Fruit fly (Drosophila melanogaster) whole organism, embryonic: ENCODE results near the gene Stt3B.

Experiments
- Bgb ChIP-seq: fragments of 200-800 bp; sonication (Bioruptor generic); IDR thresholded peaks from 2 replicates; pipeline ENCODE4 v1.3.6; 2022; ENCODE audit warnings: missing biosample characterization, missing genetic modification characterization; ENCODE audit not compliant: partially characterized antibody
- CG15514 ChIP-seq: fragments of 200-800 bp; sonication (Bioruptor generic); optimal IDR thresholded peaks from 3 replicates; lab custom pipeline; 2017; ENCODE audit warnings: missing biosample characterization, missing genetic modification characterization, mild to moderate bottlenecking, moderate library complexity, missing genetic modification reagents
- insv ChIP-seq, 2 experiments: fragments of 200-800 bp; sonication (Bioruptor generic); optimal IDR thresholded peaks; 3 replicates each; lab custom pipeline; 2016 to 2018; ENCODE audit warnings: missing biosample characterization in 2 of 2, missing genetic modification characterization in 2 of 2
- nau ChIP-seq: fragments of 200-800 bp; sonication (Bioruptor generic); optimal IDR thresholded peaks from 3 replicates; lab custom pipeline; 2017; ENCODE audit warnings: missing biosample characterization, mild to moderate bottlenecking, missing genetic modification characterization, missing genetic modification reagents

DNA sequence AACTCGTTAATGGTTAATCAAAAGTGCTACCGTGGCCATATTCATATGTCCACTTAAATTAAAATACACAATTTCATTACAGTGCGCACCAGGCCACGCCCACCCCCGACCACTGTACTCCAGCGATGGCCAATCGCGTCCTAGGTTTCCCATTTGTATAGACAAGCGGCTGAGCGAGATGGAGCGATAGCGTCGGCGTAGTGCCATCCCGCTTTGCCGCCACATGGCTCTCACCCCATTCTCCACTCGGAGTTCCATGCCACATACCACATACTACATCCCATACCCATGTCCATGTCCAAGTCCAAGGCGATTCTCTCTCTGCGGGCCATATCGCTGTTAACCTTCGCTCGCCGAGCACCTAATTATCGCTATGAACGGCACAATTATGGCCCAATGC, 11.0 kb upstream of the Stt3B start:
- TF ChIP-seq nau (GFP tag; lab: Kevin White, UChicago) (no peak), insv (GFP tag; optimal IDR thresholded peaks at IDR 0.05; lab: Kevin White, UChicago) (no peak), CG15514 (GFP tag; lab: Kevin White, UChicago) (no peak), Bgb (GFP tag; lab: Robert Waterston, UW) (no peak; the same call in 1 of the 2 replicates)
